Worm (Caenorhabditis elegans): Measurements from ENCODE around the gene F57C7.4.

DNA sequence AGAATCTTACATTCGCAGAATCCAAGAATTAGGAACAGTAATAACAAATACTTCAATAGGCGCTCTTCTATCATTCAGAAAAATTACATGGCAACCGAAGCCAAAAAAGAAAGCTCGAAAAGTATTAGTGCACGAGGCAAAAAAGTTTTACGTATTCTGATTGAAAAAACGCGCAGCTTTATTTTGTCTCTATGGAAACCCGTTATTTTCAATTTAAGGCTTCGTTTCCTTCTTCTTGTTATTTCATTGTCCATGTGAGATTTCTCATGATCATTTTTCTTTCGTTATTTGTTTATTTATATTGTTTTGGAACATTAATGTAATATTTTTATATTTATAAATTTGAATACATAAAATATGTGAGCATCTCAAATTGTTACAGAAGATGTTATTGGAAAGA, at the start of gene F57C7.4:
- TF ChIP-seq B0310.2 (tag; optimal IDR thresholded peaks at IDR 0.05) (no peak), sea-1 (GFP tag; conservative IDR thresholded peaks at IDR 0.05) (no peak), ama-1 (optimal IDR thresholded peaks at IDR 0.05) (no peak), hmbx-1 (tag; optimal IDR thresholded peaks at IDR 0.05) (no peak), flt-1 (GFP tag; IDR thresholded peaks at IDR 0.05) (no peak), tra-4 (tag; optimal IDR thresholded peaks at IDR 0.05) (no peak), pes-1 (GFP tag; IDR thresholded peaks at IDR 0.05) (no peak), tbx-11 (GFP tag; IDR thresholded peaks at IDR 0.05) (no peak), F13C5.2 (tag; optimal IDR thresholded peaks at IDR 0.05) (no peak), scrt-1 (GFP tag; IDR thresholded peaks at IDR 0.05) (no peak), hmg-4 (GFP tag; optimal IDR thresholded peaks at IDR 0.05) (no peak), ceh-13 (GFP tag; optimal IDR thresholded peaks at IDR 0.05) (no peak), tbx-37 (GFP tag; conservative IDR thresholded peaks at IDR 0.05) (no peak), ets-7 (tag; optimal IDR thresholded peaks at IDR 0.05) (no peak)
